Fruit fly (Drosophila melanogaster): Measurements from ENCODE around the gene CG15170.
A peak's percentile ranks its signal among the peaks of the same experiment; 100 is the strongest.

CG15170 gene

DNA sequence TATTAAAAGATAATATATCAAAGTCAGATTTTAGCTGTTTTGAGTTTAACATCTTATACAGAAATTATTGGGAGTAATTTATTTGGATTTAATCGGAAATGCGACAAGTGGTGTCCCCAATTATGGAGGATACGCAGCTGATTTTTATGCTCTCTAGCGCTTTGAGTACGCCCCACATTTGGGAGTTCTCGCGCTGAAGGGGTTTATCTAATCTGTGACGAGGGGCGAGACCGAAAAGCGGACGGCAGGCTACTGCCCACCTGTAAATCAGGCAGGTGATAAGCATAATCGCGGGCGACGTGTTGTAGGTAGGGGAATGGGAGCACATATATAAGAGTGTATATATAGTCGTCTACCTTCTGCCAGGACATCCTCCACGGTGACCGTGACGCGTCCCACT lies 22.1 kb downstream of the CG15170 start:
- TF ChIP-seq CG12768 (GFP tag; optimal IDR thresholded peaks at IDR 0.05) (no peak), cnc (optimal IDR thresholded peaks at IDR 0.05) (no peak), tj (GFP tag; optimal IDR thresholded peaks at IDR 0.05) (no peak), CG33017 (tag; optimal IDR thresholded peaks at IDR 0.05) (no peak), Mnt (GFP tag; optimal IDR thresholded peaks at IDR 0.05) (no peak), cic (GFP tag; optimal IDR thresholded peaks at IDR 0.05) (no peak), bab1 (GFP tag; optimal IDR thresholded peaks at IDR 0.05) (no peak), CG7045 (GFP tag; optimal IDR thresholded peaks at IDR 0.05) (no peak), CG1620 (GFP tag; optimal IDR thresholded peaks at IDR 0.05) (no peak), pad (GFP tag; optimal IDR thresholded peaks at IDR 0.05) (no peak), CG14711 (tag; optimal IDR thresholded peaks at IDR 0.05) (no peak), Clk (GFP tag; optimal IDR thresholded peaks at IDR 0.05) (no peak), Hr96 (GFP tag; optimal IDR thresholded peaks at IDR 0.05) (no peak), ovo (GFP tag; optimal IDR thresholded peaks at IDR 0.05) (no peak), CG7101 (tag; optimal IDR thresholded peaks at IDR 0.05) (no peak), kay (GFP tag; ENCODE audit: borderline replicate concordance) (no peak), CG5204 (GFP tag; optimal IDR thresholded peaks at IDR 0.05) (no peak), CG11617 (GFP tag; optimal IDR thresholded peaks at IDR 0.05) (no peak), Crg-1 (GFP tag; optimal IDR thresholded peaks at IDR 0.05) (no peak), toe (GFP tag; optimal IDR thresholded peaks at IDR 0.05) (no peak)

DNA sequence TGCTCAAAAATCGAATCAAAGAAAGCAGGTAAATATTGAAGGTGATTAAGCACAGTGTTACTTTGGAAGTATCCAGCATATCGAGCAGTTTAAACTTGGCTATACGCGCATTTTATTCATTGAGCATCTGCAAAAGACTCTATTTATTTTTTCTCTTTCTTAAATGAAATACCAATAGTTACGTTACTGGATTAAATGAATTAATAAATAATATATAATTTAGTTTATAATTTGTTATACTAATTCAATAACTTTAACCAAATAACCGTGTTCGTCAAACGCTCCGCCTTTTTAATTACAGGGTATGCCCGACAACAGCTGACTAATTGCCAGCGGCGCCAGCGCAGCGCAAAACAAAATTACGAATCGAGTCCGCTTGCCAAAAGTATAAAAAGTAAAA lies 23.2 kb downstream of the CG15170 start:
- TF ChIP-seq CG7045 (GFP tag; optimal IDR thresholded peaks at IDR 0.05) (peak; percentile 60), pad (GFP tag; optimal IDR thresholded peaks at IDR 0.05) (peak; percentile 51), tj (GFP tag; optimal IDR thresholded peaks at IDR 0.05) (peak; percentile 31), CG7101 (tag; optimal IDR thresholded peaks at IDR 0.05) (peak; percentile 78), Crg-1 (GFP tag; optimal IDR thresholded peaks at IDR 0.05) (no peak), Clk (GFP tag; optimal IDR thresholded peaks at IDR 0.05) (no peak), CG5204 (GFP tag; optimal IDR thresholded peaks at IDR 0.05) (peak; percentile 13), CG12768 (GFP tag; optimal IDR thresholded peaks at IDR 0.05) (peak; percentile 42), bab1 (GFP tag; optimal IDR thresholded peaks at IDR 0.05) (peak; percentile 92), CG11617 (GFP tag; optimal IDR thresholded peaks at IDR 0.05) (peak; percentile 82), CG14711 (tag; optimal IDR thresholded peaks at IDR 0.05) (peak; percentile 79), kay (GFP tag; ENCODE audit: borderline replicate concordance) (peak; percentile 26), CG33017 (tag; optimal IDR thresholded peaks at IDR 0.05) (peak; percentile 12), cnc (optimal IDR thresholded peaks at IDR 0.05) (no peak), ovo (GFP tag; optimal IDR thresholded peaks at IDR 0.05) (no peak)

DNA sequence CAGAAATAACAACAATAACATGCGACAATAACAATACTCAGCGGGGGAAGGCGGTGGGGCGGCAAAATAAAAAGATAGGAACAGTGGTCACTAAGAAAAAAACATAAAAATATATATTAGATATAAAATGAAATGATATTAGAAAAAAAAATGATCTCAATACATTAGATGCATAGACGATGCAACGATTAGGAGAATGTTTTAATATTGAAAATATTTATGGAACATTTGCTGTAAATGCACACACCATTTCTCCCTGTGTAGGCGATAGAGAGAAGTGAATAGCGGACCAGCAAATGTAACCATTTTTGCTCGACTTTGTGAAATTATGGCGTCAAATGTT lies 23.8 kb downstream of the CG15170 start:
- TF ChIP-seq kay (GFP tag; ENCODE audit: borderline replicate concordance) (no peak), bab1 (GFP tag; optimal IDR thresholded peaks at IDR 0.05) (peak; percentile 91), cnc (optimal IDR thresholded peaks at IDR 0.05) (no peak), CG14711 (tag; optimal IDR thresholded peaks at IDR 0.05) (peak; percentile 89), Hr96 (GFP tag; optimal IDR thresholded peaks at IDR 0.05) (peak; percentile 45), Clk (GFP tag; optimal IDR thresholded peaks at IDR 0.05) (peak; percentile 49), pad (GFP tag; optimal IDR thresholded peaks at IDR 0.05) (peak; percentile 49), ovo (GFP tag; optimal IDR thresholded peaks at IDR 0.05) (peak; percentile 71), toe (GFP tag; optimal IDR thresholded peaks at IDR 0.05) (peak; percentile 84), CG7045 (GFP tag; optimal IDR thresholded peaks at IDR 0.05) (peak; percentile 92), Crg-1 (GFP tag; optimal IDR thresholded peaks at IDR 0.05) (peak; percentile 75), CG7101 (tag; optimal IDR thresholded peaks at IDR 0.05) (peak; percentile 90), CG1620 (GFP tag; optimal IDR thresholded peaks at IDR 0.05) (peak; percentile 74), CG12768 (GFP tag; optimal IDR thresholded peaks at IDR 0.05) (peak; percentile 87), tj (GFP tag; optimal IDR thresholded peaks at IDR 0.05) (peak; percentile 49), CG11617 (GFP tag; optimal IDR thresholded peaks at IDR 0.05) (peak; percentile 81), CG33017 (tag; optimal IDR thresholded peaks at IDR 0.05) (peak; percentile 86), CG5204 (GFP tag; optimal IDR thresholded peaks at IDR 0.05) (peak; percentile 84), Mnt (GFP tag; optimal IDR thresholded peaks at IDR 0.05) (peak; percentile 62), cic (GFP tag; optimal IDR thresholded peaks at IDR 0.05) (peak; percentile 66)

DNA sequence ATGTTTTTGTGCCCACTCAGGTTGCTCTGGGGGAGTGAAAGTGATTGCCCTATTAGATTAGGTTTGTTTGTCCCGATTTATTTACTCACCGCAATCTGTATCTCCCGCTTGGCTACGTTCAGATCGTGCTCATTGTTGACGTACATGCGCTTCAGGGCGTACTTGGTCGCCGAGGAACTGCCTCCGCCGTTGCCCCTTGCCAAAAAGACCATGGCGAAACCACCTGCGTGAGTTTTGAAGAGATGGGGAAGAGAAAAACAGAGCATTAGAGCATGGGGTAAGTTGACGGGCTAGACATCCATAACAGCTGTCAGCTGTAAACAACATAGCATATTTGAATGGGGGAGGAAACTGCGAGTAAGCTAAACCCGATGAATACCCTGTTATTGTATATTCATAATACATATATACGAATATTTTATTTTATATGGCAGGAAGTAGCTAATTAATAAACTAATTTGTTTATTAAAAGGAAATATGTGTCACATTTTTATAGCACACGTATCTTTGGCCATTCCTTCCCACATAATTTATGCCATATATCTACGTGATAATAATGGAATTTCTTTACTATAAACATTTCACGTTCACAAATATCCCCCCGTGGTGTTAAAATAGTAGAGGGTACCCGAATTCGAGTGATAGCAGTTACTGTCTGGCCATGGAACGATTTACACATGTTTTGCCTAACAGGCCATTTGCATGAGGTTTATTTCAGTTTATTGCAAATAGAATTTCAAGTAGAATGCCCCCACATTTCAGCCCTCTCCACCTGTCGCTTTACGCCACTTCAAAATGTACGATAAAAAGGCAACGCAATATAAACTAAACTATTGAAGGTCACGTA lies 24.4 kb downstream of the CG15170 start:
- TF ChIP-seq CG11617 (GFP tag; optimal IDR thresholded peaks at IDR 0.05) = no peak
- peak; percentile 26 for TF ChIP-seq Clk (GFP tag; optimal IDR thresholded peaks at IDR 0.05)
- TF ChIP-seq cic (GFP tag; optimal IDR thresholded peaks at IDR 0.05) = peak; percentile 41
- TF ChIP-seq CG33017 (tag; optimal IDR thresholded peaks at IDR 0.05) = peak; percentile 40
- TF ChIP-seq Crg-1 (GFP tag; optimal IDR thresholded peaks at IDR 0.05) = no peak
- TF ChIP-seq kay (GFP tag; ENCODE audit: borderline replicate concordance) = peak; percentile 58

dm6 chr2L:18957142-18957674 lies 32.8 kb downstream of the CG15170 start, which contains the start of gene Bhmt:
Bhmt (minus strand) TSS chr2L:18957311.
- TF ChIP-seq cic (GFP tag; optimal IDR thresholded peaks at IDR 0.05) (peak; percentile 84), CG7101 (tag; optimal IDR thresholded peaks at IDR 0.05) (peak; percentile 92), bab1 (GFP tag; optimal IDR thresholded peaks at IDR 0.05) (peak; percentile 91), CG7045 (GFP tag; optimal IDR thresholded peaks at IDR 0.05) (peak; percentile 81), Mnt (GFP tag; optimal IDR thresholded peaks at IDR 0.05) (peak; percentile 68), tj (GFP tag; optimal IDR thresholded peaks at IDR 0.05) (peak; percentile 100), CG1620 (GFP tag; optimal IDR thresholded peaks at IDR 0.05) (no peak), toe (GFP tag; optimal IDR thresholded peaks at IDR 0.05) (no peak), CG5204 (GFP tag; optimal IDR thresholded peaks at IDR 0.05) (no peak), Hr96 (GFP tag; optimal IDR thresholded peaks at IDR 0.05) (no peak), Crg-1 (GFP tag; optimal IDR thresholded peaks at IDR 0.05) (peak; percentile 18), CG12768 (GFP tag; optimal IDR thresholded peaks at IDR 0.05) (peak; percentile 74), CG33017 (tag; optimal IDR thresholded peaks at IDR 0.05) (peak; percentile 91), kay (GFP tag; ENCODE audit: borderline replicate concordance) (peak; percentile 95), ovo (GFP tag; optimal IDR thresholded peaks at IDR 0.05) (peak; percentile 15), CG11617 (GFP tag; optimal IDR thresholded peaks at IDR 0.05) (peak; percentile 89), pad (GFP tag; optimal IDR thresholded peaks at IDR 0.05) (peak; percentile 71), CG14711 (tag; optimal IDR thresholded peaks at IDR 0.05) (peak; percentile 91), cnc (optimal IDR thresholded peaks at IDR 0.05) (no peak), Clk (GFP tag; optimal IDR thresholded peaks at IDR 0.05) (peak; percentile 56)

Data from whole organism, adult.